Worm (Caenorhabditis elegans): Measurements from ENCODE around the gene T14B4.1.

Gene T14B4.1

ce11 chrII:6746404-6746803 is 9.7 kb downstream of the T14B4.1 start, which contains the start of gene F41G3.5:
F41G3.5 (plus strand) TSS chrII:6746704.
- TF ChIP-seq hlh-30 (tag; optimal IDR thresholded peaks at IDR 0.05; ENCODE audit: insufficient read depth) (no peak), lim-7 (GFP tag; IDR thresholded peaks at IDR 0.05) (no peak), sdz-12 (GFP tag; optimal IDR thresholded peaks at IDR 0.05) (no peak), mdt-29 (GFP tag; IDR thresholded peaks at IDR 0.05) (no peak), hmg-1.1 (GFP tag; IDR thresholded peaks at IDR 0.05) (no peak), fos-1 (tag; optimal IDR thresholded peaks at IDR 0.05) (no peak), lin-29 (GFP tag; IDR thresholded peaks at IDR 0.05) (no peak), vab-7 (GFP tag; IDR thresholded peaks at IDR 0.05) (no peak), jun-1 (tag; optimal IDR thresholded peaks at IDR 0.05) (no peak), mxl-3 (GFP tag; optimal IDR thresholded peaks at IDR 0.05) (no peak), nhr-48 (tag; optimal IDR thresholded peaks at IDR 0.05) (no peak), nhr-28 (tag; optimal IDR thresholded peaks at IDR 0.05) (no peak), ces-1 (GFP tag; optimal IDR thresholded peaks at IDR 0.05) (no peak), mdl-1 (tag; optimal IDR thresholded peaks at IDR 0.05) (no peak), D1046.2 (GFP tag; IDR thresholded peaks at IDR 0.05) (no peak)

- TF ChIP-seq tag-97 (GFP tag; IDR thresholded peaks at IDR 0.05) (no peak), php-3 (GFP tag; IDR thresholded peaks at IDR 0.05) (no peak), fkh-10 (GFP tag; optimal IDR thresholded peaks at IDR 0.05) (no peak), aly-2 (tag; optimal IDR thresholded peaks at IDR 0.05) (no peak), mes-2 (tag; optimal IDR thresholded peaks at IDR 0.05; ENCODE audit: poor library complexity, severe bottlenecking) (no peak)
Observed at ce11 chrII:6749422-6749821, 12.7 kb downstream of the T14B4.1 start, which contains the start of gene F41G3.10. F41G3.10 (minus strand) TSS chrII:6749522.

- TF ChIP-seq egl-27 (tag; optimal IDR thresholded peaks at IDR 0.05) (no peak), nhr-6 (tag; optimal IDR thresholded peaks at IDR 0.05) (no peak), vab-7 (GFP tag; IDR thresholded peaks at IDR 0.05) (no peak), duxl-1 (tag; optimal IDR thresholded peaks at IDR 0.05; ENCODE audit: poor library complexity) (no peak)
Observed at ce11 chrII:6750929-6751328, 14.2 kb downstream of the T14B4.1 start, which contains the start of gene F41G3.20. F41G3.20 (minus strand) TSS chrII:6751029.

- TF ChIP-seq F10B5.3 (tag; optimal IDR thresholded peaks at IDR 0.05): no peak
Observed at ce11 chrII:6752027-6752426, 15.3 kb downstream of the T14B4.1 start, which contains the start of gene F41G3.19. F41G3.19 (minus strand) TSS chrII:6752127.

- TF ChIP-seq nhr-6 (tag; optimal IDR thresholded peaks at IDR 0.05) (no peak), ctbp-1 (GFP tag; IDR thresholded peaks at IDR 0.05) (no peak), ceh-62 (tag; optimal IDR thresholded peaks at IDR 0.05) (no peak), fos-1 (tag; optimal IDR thresholded peaks at IDR 0.05) (no peak), nhr-25 (tag; optimal IDR thresholded peaks at IDR 0.05; ENCODE audit: borderline replicate concordance, insufficient read depth) (no peak), skn-1 (tag; optimal IDR thresholded peaks at IDR 0.05) (no peak), mxl-2 (GFP tag; conservative IDR thresholded peaks at IDR 0.05) (no peak), zip-2 (tag; optimal IDR thresholded peaks at IDR 0.05) (no peak), set-16 (GFP tag; IDR thresholded peaks at IDR 0.05) (no peak), T26A8.4 (GFP tag; IDR thresholded peaks at IDR 0.05) (no peak), Y48G9A.11 (GFP tag; IDR thresholded peaks at IDR 0.05) (no peak), daf-16 (GFP tag; optimal IDR thresholded peaks at IDR 0.05) (no peak), daf-16 (tag; optimal IDR thresholded peaks at IDR 0.05) (no peak), sdz-12 (GFP tag; optimal IDR thresholded peaks at IDR 0.05) (no peak), Y75B8A.6 (GFP tag; IDR thresholded peaks at IDR 0.05) (no peak), lim-7 (GFP tag; IDR thresholded peaks at IDR 0.05) (no peak), lin-29 (GFP tag; IDR thresholded peaks at IDR 0.05) (no peak), lin-13 (GFP tag; optimal IDR thresholded peaks at IDR 0.05) (no peak), nhr-42 (GFP tag; IDR thresholded peaks at IDR 0.05) (no peak)
Observed at ce11 chrII:6752850-6753249, 16.1 kb downstream of the T14B4.1 start, which contains the start of gene F41G3.21. F41G3.21 (minus strand) TSS chrII:6752950.

Measured in whole organism, L4 larva.